Worm (Caenorhabditis elegans): ENCODE measurements around the gene B0334.4.

The B0334.4 gene

DNA sequence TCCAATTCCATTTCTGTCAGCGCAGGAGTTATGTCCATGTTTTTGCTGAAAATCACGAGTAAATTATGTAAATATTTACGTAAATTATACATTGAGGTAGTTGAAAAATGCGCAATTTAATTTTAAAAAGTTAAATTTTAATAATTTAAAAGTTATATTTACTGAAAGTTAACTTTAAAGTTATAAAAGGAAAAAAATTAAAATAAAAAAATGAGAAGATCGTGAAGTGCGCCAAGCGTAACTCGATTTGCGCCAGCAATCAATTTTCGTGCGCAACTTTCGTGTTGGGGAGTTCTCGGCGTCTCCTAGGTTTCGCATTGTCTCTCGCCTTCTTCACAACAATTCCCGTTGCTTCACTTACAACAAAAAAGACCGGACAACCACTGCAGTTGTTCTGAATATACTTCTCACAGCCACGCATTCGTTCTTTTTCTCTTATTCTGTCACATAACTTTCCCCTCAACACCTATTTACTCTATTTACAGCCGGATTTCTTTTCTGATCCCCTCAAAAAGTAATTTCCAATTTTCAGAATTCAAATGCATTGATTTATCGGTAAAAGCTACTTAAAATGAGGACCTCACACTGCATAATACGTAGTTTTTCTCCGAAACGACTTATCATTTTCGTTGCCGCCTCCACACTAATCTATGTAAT lies 21.8 kb upstream of the B0334.4 start, which contains the start of the genes metl-1 and W02B12.11:
TSS of gene metl-1 (minus strand) at position 51 of the 657 bp plus-strand sequence.
TSS of gene W02B12.11 (plus strand) at position 337 of the 657 bp plus-strand sequence.
- TF ChIP-seq unc-62 (GFP tag; optimal IDR thresholded peaks at IDR 0.05): no peak

DNA sequence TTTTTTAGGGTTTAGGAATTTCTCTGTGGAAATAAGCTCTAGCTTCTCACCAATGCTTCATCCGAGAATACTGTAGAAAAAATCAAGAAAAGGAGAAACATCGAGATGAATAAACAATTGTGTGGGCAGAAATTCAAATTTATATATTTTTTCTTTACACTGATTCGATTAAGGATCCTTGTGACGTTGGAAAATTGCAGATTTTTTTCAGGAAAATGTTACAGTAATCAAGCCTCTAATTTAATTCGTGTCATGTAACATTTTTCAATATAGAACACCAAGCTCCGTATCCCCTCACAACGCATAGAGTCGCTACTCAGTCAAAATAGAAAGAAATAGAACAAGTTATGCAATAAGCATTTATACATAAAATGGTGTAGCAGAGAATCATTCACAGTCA lies 19.1 kb upstream of the B0334.4 start, which contains the start of gene W02B12.16:
TSS of gene W02B12.16 (minus strand) at position 101 of the 400 bp plus-strand sequence.
- TF ChIP-seq unc-62 (GFP tag; optimal IDR thresholded peaks at IDR 0.05): no peak

DNA sequence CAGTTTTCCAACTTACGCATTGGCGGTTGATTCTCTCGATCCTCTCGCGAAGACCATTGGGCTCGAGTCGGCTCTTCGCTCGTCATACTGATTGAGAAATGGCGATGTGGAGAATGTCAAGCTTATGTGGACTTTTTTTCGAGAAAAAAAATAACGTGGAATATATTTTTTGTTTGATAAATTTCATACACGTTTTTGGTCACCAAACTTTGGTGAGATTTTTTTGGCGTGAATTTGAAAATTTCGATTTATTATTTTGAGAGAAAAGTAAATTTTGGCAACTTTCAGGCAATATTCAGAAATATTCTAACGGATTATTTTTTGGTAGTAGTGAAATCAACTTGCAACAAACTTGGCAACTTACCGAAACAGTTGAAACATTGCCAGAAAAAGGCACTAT lies 16.4 kb upstream of the B0334.4 start, which contains the start of gene W02B12.12:
TSS of gene W02B12.12 (minus strand) at position 101 of the 400 bp plus-strand sequence.
- TF ChIP-seq unc-62 (GFP tag; optimal IDR thresholded peaks at IDR 0.05): no peak

DNA sequence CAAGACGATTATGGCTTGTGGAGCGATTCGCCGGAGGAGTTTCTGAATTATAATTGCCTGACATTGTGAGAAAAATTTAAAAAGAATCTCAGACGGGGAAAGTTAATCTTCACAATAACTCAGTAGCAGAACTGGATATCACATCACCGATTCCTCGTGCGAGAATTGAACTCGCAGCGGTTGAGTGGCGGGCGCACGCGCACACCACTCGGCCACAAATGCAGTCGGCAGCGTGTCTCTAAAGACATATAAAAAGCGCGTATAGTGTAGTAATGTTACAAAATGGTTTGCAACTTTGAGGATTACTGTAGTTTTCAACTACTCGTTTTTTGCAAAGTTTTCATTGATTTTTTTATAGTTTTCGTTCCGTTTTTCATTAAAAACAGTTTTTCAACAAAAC lies 10.9 kb upstream of the B0334.4 start:
- TF ChIP-seq unc-62 (GFP tag; optimal IDR thresholded peaks at IDR 0.05): no peak

DNA sequence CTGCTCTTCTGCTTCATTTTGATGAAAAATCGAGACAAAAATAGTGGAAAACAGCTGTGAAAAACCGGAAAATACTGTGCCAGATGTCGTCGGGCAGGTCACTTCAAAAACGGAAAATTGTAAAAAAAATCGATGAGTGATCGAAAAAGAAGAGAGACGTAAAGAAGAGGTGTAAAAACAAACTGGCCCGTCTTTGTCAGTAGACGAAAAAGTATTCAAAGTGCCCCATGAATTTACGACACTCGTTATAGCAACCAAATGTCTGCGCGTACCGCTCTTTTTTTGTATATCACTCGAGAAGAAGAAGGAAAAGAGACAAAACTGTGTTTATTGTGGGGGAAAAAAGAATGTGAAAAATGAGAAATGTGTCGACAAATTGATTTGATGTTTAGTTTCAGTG lies 10.3 kb upstream of the B0334.4 start, which contains the start of gene twk-5:
TSS of gene twk-5 (minus strand) at position 101 of the 400 bp plus-strand sequence.
- TF ChIP-seq unc-62 (GFP tag; optimal IDR thresholded peaks at IDR 0.05): no peak

DNA sequence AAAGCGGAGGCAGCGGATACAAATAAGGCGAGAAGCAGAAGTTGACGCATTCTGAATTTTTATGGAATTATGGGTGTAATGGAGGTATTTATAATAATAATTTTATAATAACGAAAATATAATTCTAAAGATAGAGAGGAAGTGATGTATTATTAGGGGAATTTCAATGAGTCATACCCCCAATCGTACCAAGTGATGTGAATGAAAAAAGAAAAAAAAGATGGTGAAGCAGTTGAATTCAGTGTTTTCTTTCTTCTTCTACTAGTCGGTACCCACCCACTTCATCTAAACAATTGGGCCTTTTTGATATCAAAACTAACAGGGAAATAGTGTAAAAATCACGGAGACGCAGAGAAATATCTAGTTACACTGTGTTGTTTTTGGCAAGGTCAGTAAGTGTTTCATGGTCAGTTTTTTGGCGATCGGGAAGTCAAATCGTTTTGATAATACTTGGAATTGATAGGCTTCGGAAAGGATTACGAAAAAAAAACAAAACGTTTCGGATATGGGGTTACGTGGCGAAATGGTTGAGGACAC lies 8.7 kb upstream of the B0334.4 start, which contains the start of gene ttr-18:
TSS of gene ttr-18 (minus strand) at position 51 of the 537 bp plus-strand sequence.
- TF ChIP-seq unc-62 (GFP tag; optimal IDR thresholded peaks at IDR 0.05): no peak

DNA sequence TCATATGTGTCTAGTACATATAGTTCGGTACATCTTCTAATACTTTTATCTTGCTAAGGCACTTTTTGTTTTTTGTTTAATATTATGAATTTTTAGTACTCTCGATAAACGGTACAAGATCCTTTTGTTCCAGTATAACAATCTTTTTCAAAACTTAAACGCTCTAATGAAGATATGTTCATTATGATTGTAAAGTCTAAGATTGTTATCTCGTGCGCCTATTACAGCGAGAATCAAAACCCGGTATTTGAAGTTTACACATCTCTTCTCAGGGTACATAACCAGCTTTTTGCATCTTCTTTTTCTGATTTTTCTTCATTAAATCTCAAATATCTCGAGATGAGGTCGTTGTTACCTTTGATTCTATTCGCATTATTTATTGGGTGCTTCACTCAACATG lies 7.5 kb upstream of the B0334.4 start, which contains the start of gene B0334.13:
TSS of gene B0334.13 (plus strand) at position 301 of the 400 bp plus-strand sequence.
- TF ChIP-seq unc-62 (GFP tag; optimal IDR thresholded peaks at IDR 0.05): no peak

DNA sequence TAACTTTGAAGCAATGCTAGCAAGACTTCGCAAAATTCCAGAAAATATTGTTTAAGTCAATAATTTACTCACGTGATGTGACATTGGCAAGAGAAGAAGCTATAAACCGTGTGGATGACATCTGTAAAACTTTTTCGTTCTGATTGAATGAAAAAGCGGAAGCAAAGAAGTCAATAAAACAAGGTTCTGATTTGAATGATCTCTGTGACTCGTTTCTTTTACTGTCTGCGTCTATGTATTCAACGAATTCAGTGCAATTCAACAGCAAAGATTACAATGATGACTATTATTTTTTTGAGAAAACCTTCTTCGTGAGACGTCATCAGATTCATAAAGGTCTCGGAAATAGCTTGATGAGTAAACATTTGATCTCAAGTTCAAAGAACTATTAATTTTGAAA lies 2.6 kb upstream of the B0334.4 start, which contains the start of gene hacl-1:
TSS of gene hacl-1 (minus strand) at position 121 of the 400 bp plus-strand sequence.
- TF ChIP-seq unc-62 (GFP tag; optimal IDR thresholded peaks at IDR 0.05): no peak

DNA sequence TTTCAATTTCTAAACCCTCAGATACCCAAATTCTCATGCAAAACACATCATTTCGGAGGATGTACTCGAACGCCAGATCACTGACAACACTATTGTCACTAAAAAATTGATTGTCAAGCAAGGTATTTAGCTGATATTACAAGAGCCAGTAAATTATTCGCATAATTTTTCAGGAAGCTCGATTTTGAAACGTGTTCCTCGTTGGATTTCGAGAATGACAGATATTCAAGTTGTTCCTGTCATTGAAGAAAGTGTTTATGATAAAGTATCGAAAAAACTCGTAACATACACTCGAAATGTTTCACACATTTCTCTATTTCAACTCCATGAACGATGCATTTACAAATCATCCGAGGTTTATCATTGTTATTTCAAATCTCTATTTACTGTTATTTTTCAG lies 314 bp downstream of the B0334.4 start:
- TF ChIP-seq unc-62 (GFP tag; optimal IDR thresholded peaks at IDR 0.05): no peak

DNA sequence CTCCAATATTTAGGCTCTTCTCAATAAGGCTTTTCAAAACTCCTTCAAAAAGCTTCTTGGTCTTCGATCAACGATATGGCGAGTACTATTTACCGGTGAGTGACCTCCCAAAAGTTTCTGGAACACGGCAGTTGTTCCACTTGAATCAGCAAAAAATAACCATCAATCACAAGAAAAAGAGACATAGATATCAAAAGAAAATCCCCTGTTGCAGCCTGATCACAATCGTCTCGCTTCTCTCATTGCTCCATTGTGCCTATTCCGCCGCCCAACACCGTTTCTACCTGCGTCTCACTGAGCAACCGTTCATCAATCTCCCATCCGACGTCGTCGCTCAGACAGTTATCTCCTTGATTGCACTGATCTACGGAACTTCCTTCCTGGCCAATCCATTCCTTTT lies 1.3 kb downstream of the B0334.4 start, which contains the start of gene emc-5:
TSS of gene emc-5 (plus strand) at position 14 of the 400 bp plus-strand sequence.
- TF ChIP-seq unc-62 (GFP tag; optimal IDR thresholded peaks at IDR 0.05): no peak

DNA sequence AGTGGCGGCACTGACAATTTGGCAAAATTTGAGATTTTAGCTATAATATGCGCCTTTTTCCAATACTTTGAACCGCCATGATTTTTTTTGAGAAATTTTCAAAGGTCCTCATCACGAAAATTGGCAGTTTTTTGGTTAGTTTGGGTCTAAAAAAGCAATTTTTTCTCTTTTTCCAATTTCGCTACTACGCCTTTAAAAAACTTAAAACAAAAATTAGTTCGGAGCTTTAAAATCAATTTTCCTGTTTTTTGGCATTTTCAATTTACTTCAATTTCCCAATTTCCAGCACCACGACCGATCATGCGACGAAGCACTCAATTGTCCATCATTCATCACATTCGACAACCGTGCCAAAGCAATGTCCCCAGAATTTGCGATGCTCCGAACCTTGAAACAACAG lies 1.9 kb downstream of the B0334.4 start, which contains the start of gene B0334.5:
TSS of gene B0334.5 (plus strand) at position 301 of the 400 bp plus-strand sequence.
- TF ChIP-seq unc-62 (GFP tag; optimal IDR thresholded peaks at IDR 0.05): no peak

DNA sequence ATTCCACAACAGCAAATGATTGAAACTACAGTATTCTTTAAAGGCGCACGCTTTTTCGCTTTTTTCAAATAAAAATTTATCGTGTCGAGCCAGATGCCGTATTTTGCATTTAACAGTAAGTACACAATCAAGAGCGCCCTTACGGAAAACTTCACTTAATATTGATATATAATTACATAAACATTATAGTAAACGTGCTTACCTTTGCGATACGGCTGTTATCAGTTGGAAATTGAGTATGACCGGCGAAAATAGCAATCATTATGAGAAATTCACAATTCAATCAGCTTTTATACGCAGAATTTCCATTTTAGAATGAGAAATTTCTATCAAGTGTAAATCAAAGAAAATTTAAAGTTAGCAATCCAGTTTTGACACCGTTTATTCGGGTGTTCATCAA lies 4.7 kb downstream of the B0334.4 start, which contains the start of gene B0334.20:
TSS of gene B0334.20 (minus strand) at position 262 of the 400 bp plus-strand sequence.
- no peak for TF ChIP-seq unc-62 (GFP tag; optimal IDR thresholded peaks at IDR 0.05)

DNA sequence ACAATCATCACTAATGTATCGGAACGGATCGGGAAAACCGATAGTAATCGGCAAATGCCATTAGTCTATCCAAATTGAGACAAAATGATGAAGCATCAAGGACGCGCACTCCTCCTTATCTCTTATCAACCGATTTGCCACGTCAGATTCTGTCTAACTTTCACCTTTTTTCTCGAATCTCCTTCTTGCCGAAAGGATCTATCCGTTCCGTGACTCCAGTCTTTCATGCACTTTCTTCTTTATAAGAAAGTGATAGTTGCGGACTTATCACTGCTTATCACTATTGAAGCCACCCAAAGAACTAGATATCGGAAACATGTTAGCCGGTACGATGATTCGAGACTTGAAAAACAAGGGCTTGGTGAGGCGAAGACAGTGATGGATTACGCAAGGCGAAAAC lies 6.5 kb downstream of the B0334.4 start:
- no peak for TF ChIP-seq unc-62 (GFP tag; optimal IDR thresholded peaks at IDR 0.05)

DNA sequence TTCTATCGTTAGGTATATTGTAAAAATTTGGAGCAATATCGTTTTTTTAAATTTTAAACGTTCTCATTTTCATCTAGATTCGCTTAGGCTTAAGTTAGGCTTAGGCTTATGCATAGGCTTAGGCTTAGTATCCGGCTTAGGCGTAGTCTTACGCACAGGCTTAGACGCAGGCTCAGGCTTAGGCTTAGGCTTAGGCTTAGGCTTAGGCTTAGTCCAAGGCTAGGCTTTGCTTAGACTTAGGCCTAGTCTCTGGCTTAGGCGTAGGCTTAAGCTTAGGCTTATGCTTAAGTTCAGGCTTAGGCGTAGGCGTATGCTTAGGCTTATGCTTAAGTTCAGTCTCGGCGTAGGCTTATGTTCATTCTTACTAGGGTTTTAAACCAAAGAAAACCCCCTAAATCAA lies 8.3 kb downstream of the B0334.4 start:
- no peak for TF ChIP-seq unc-62 (GFP tag; optimal IDR thresholded peaks at IDR 0.05)

DNA sequence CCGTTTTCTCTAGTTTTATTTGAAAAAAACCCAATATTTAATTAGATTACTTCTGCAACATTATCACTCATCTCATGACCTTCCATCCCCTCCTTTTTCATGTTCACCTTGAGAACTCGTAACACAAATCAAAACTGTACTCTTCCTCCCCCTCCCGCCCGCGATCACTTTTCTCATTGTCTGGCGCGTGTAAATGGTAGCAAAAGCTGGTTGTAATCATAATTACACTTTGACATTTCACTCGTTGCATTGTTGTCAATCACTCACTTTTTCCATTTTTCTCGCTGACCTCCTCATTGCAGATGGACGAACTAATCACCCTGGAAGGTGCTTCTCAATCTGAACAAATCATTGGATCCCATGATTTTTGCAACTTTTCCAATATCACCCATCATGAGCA lies 14.9 kb downstream of the B0334.4 start, which contains the start of gene npr-41:
TSS of gene npr-41 (plus strand) at position 301 of the 400 bp plus-strand sequence.
- TF ChIP-seq unc-62 (GFP tag; optimal IDR thresholded peaks at IDR 0.05): no peak

DNA sequence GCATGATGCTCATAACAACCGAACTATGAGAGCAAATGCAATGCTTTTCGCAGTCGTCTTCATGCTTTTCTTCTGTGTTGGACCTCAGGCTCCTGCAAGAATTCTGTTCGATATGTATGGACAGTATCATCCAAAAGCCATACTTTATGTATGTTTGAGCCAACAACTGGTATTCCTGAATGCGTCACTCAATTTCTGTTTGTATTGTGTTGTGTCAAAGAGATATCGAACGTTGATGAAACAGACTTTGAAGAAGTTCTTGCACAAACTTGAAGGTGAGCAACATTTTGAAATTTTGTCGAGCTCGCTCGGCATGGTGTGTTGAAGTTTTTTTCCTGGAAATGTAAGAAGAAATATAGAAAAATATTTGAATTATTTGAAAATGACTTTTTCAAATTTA lies 17.4 kb downstream of the B0334.4 start:
- no peak for TF ChIP-seq unc-62 (GFP tag; optimal IDR thresholded peaks at IDR 0.05)

All from whole organism, dauer.